Worm (Caenorhabditis elegans): ENCODE results near the gene ptp-5.2.
"Not testable (repeated sequence)": the region's sequence is repeated elsewhere in the genome, so short reads cannot be mapped to it uniquely, and the experiment has no call there.

Gene ptp-5.2

ce11 chrIV:14781537-14781936 lies 20.8 kb upstream of the ptp-5.2 start, which contains the start of gene Y57G11C.8:
Gene Y57G11C.8 (plus strand): TSS chrIV:14781837.
- TF ChIP-seq flt-1 (GFP tag; IDR thresholded peaks at IDR 0.05) (no peak), hnd-1 (tag; optimal IDR thresholded peaks at IDR 0.05) (no peak), hmg-4 (GFP tag; optimal IDR thresholded peaks at IDR 0.05) (no peak), tra-4 (tag; optimal IDR thresholded peaks at IDR 0.05) (no peak), ceh-13 (GFP tag; optimal IDR thresholded peaks at IDR 0.05) (no peak), ceh-36 (tag; optimal IDR thresholded peaks at IDR 0.05) (no peak), sea-1 (GFP tag; conservative IDR thresholded peaks at IDR 0.05) (no peak), tbx-11 (GFP tag; IDR thresholded peaks at IDR 0.05) (no peak), B0310.2 (tag; optimal IDR thresholded peaks at IDR 0.05) (no peak), aly-1 (tag; optimal IDR thresholded peaks at IDR 0.05) (no peak), ama-1 (optimal IDR thresholded peaks at IDR 0.05) (no peak)

DNA sequence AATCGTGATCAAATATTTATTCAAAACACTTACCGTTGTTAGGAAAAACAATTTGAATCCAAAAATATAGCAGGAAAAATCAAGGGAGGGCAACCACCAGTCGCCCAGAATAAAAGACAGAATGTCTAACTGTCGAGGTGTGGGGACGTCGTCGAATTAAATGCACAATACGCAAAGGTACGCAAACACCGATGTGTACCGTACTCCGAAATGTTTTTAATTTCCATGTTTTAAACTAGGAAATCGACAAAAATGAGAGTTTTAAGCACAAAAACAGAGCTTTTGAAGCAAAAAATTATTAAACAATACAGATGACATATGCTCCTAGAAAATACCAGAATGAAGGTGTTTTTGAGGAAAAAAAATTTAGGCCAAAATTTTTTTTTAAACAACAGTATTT lies 13.7 kb upstream of the ptp-5.2 start, which contains the start of gene Y57G11C.51:
TSS of gene Y57G11C.51 (minus strand) at position 101 of the 400 bp plus-strand sequence.
- TF ChIP-seq ceh-13 (GFP tag; optimal IDR thresholded peaks at IDR 0.05); ets-7 (tag; optimal IDR thresholded peaks at IDR 0.05); F13C5.2 (tag; optimal IDR thresholded peaks at IDR 0.05): not testable (repeated sequence)

DNA sequence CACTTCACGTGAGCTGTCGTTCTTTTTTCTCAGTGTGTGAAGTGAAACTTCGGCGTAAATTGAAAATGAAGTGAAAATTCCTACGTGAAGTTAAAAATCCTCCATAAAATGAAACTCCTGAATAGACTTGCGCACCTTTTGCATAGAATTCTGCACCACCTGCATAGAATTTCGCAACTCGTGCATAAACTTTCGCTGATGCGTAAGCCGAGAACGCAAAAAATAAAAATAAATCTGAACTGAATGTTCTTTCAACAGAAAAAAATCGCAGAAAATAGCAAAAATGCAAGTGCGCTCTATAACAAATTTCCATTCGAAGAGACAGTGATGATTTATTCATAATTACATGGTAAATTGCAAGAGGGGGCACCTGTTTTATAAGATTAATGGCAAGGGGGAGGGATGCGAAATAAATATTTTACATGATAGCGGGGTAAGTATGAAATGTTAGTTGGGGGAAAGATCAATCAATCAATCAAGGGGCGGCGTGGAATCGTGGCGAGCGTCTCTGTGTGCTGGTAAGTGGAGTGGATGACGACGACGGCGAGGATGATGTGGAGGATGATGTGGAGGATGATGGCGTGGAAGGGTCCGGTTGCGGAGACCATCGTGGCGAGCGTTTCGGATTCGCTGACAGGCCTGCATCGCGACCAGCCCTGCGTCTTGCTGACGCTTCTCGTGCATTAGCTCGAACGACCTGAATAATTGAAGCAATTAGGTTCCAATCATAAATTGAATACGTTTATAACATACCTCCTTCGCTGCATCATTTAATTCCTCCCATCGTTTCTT lies 12.7 kb upstream of the ptp-5.2 start, which contains the start of gene Y57G11C.36:
TSS of gene Y57G11C.36 (minus strand) at position 502 of the 792 bp plus-strand sequence.
- TF ChIP-seq aly-1 (tag; optimal IDR thresholded peaks at IDR 0.05) (no peak), ama-1 (optimal IDR thresholded peaks at IDR 0.05) (no peak), hmbx-1 (tag; optimal IDR thresholded peaks at IDR 0.05) (no peak), ets-7 (tag; optimal IDR thresholded peaks at IDR 0.05) (no peak), F13C5.2 (tag; optimal IDR thresholded peaks at IDR 0.05) (no peak), scrt-1 (GFP tag; IDR thresholded peaks at IDR 0.05) (no peak), hmg-4 (GFP tag; optimal IDR thresholded peaks at IDR 0.05) (no peak), tbx-37 (GFP tag; conservative IDR thresholded peaks at IDR 0.05) (no peak), pes-1 (GFP tag; IDR thresholded peaks at IDR 0.05) (no peak), ceh-13 (GFP tag; optimal IDR thresholded peaks at IDR 0.05) (no peak), hnd-1 (tag; optimal IDR thresholded peaks at IDR 0.05) (no peak), tra-4 (tag; optimal IDR thresholded peaks at IDR 0.05) (no peak)

- TF ChIP-seq hmbx-1 (tag; optimal IDR thresholded peaks at IDR 0.05) = no peak
- no peak for TF ChIP-seq ceh-13 (GFP tag; optimal IDR thresholded peaks at IDR 0.05)
- no peak for TF ChIP-seq ama-1 (optimal IDR thresholded peaks at IDR 0.05)
- no peak for TF ChIP-seq ceh-36 (tag; optimal IDR thresholded peaks at IDR 0.05)
- TF ChIP-seq tra-4 (tag; optimal IDR thresholded peaks at IDR 0.05) = no peak
- no peak for TF ChIP-seq scrt-1 (GFP tag; IDR thresholded peaks at IDR 0.05)
- no peak for TF ChIP-seq sea-1 (GFP tag; conservative IDR thresholded peaks at IDR 0.05)
- TF ChIP-seq hmg-4 (GFP tag; optimal IDR thresholded peaks at IDR 0.05) = no peak
- TF ChIP-seq flt-1 (GFP tag; IDR thresholded peaks at IDR 0.05) = no peak
- no peak for TF ChIP-seq tbx-37 (GFP tag; conservative IDR thresholded peaks at IDR 0.05)
- no peak for TF ChIP-seq F13C5.2 (tag; optimal IDR thresholded peaks at IDR 0.05)
- no peak for TF ChIP-seq ets-7 (tag; optimal IDR thresholded peaks at IDR 0.05)
- TF ChIP-seq B0310.2 (tag; optimal IDR thresholded peaks at IDR 0.05) = no peak
- TF ChIP-seq pes-1 (GFP tag; IDR thresholded peaks at IDR 0.05) = no peak
- no peak for TF ChIP-seq aly-1 (tag; optimal IDR thresholded peaks at IDR 0.05)
- no peak for TF ChIP-seq tbx-11 (GFP tag; IDR thresholded peaks at IDR 0.05)
- no peak for TF ChIP-seq hnd-1 (tag; optimal IDR thresholded peaks at IDR 0.05)
Observed at ce11 chrIV:14771325-14771724, 10.6 kb upstream of the ptp-5.2 start, which contains the start of gene degl-1. Gene degl-1 (minus strand): TSS chrIV:14771425.

DNA sequence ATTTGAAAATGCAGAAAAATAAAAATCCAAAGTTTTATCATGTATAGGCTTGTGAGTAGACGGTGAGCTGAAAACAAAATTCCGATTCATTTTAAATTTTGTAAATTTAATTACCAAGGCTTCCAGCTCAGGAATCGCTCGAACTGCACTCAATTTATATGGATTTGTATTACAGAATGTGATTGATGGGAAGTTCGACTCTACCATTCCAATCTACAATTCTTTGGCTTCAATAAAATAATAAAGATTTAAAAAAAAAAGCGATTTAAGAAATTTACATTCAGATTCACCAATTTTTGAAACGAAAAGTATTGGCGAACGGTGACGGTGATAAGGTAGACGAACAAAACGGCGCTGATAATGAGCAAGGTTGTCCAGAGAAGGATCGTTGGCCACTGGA lies 9.9 kb upstream of the ptp-5.2 start:
- TF ChIP-seq tra-4 (tag; optimal IDR thresholded peaks at IDR 0.05) = no peak
- TF ChIP-seq tbx-11 (GFP tag; IDR thresholded peaks at IDR 0.05) = no peak

DNA sequence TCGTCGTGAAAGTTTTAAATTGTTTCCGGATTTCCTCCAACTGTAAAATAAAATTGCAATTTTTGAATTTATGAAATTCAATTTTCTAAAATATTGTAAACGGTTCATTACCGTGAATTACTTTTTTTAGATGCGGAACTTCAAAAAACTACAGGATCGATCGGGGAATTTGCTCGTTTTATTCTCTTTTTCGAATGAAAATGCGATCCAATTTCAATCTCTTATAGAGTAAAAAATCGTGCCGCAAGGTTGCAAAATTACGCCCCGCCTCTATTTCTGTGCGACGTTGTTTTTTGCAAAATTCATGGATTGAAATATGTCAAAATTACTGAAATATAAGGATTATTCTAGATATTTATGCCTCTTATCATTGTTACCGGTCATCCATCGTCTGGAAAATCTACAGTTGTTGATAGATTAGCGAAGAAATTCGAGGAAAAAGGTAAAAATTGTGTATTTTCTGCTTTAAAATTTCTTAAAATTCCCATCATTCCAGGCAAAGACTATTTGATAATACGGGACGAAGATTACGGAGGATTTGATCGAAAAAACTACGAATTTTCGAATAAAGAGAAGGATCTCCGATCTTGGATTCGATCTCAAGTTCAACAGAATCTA lies 8.6 kb upstream of the ptp-5.2 start, which contains the start of gene Y57G11C.43:
TSS of gene Y57G11C.43 (plus strand) at position 224 of the 618 bp plus-strand sequence.
- no peak for TF ChIP-seq hmg-4 (GFP tag; optimal IDR thresholded peaks at IDR 0.05)
- TF ChIP-seq flt-1 (GFP tag; IDR thresholded peaks at IDR 0.05) = no peak

DNA sequence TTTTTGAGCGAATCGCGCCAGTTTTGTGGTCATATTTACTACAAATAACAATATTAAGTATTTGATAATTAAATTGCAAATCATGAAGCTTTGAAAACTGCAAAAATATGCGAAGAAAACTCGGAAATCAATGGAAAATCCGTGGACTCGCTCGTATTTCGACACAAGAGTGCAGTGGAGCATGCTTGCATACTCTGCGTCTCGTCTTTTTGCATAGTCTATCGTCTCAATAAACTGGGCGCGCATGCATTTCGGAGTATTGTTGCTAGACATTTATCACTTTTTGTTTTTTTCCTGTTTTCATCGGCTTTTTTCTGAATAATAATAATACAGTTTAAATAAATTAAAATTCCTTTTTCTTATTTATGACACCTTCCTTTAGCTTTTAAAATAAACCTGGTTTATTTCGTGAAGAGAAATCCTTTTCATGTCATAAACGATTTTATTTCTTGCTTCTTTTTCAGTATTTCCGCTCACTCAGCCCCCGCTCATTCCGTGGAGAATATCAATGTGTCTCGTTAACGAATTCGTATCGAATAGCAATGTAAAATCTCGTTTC lies 7.0 kb upstream of the ptp-5.2 start, which contains the start of the genes mrps-7 and Y57G11C.3:
TSS of gene mrps-7 (minus strand) at position 38 of the 559 bp plus-strand sequence.
TSS of gene Y57G11C.3 (plus strand) at position 509 of the 559 bp plus-strand sequence.
- TF ChIP-seq aly-1 (tag; optimal IDR thresholded peaks at IDR 0.05) = no peak
- TF ChIP-seq pes-1 (GFP tag; IDR thresholded peaks at IDR 0.05) = no peak
- peak; percentile 83 for TF ChIP-seq F13C5.2 (tag; optimal IDR thresholded peaks at IDR 0.05)
- TF ChIP-seq hmbx-1 (tag; optimal IDR thresholded peaks at IDR 0.05) = no peak
- no peak for TF ChIP-seq sea-1 (GFP tag; conservative IDR thresholded peaks at IDR 0.05)
- TF ChIP-seq hmg-4 (GFP tag; optimal IDR thresholded peaks at IDR 0.05) = peak; percentile 0
- TF ChIP-seq ets-7 (tag; optimal IDR thresholded peaks at IDR 0.05) = no peak
- TF ChIP-seq hnd-1 (tag; optimal IDR thresholded peaks at IDR 0.05) = no peak
